Worm (Caenorhabditis elegans) whole organism, L1 larva: ENCODE results near the gene F53B1.8.

Source experiments
- C04F5.9 ChIP-seq: sonication (generic microtip); optimal IDR thresholded peaks from 2 replicates; lab custom pipeline; 2016; ENCODE audit warnings: missing genetic modification characterization, missing compliant biosample characterization
- C34B4.2 ChIP-seq: sonication (generic microtip); optimal IDR thresholded peaks from 2 replicates; lab custom pipeline; 2017; ENCODE audit warnings: mild to moderate bottlenecking, missing genetic modification characterization, missing compliant biosample characterization
- F16B12.6 ChIP-seq: fragments of 150-350 bp; optimal IDR thresholded peaks from 2 replicates; lab custom pipeline; 2014; ENCODE audit warnings: missing biosample characterization, missing genetic modification characterization
- alr-1 ChIP-seq: fragments of 200-800 bp; sonication (Bioruptor generic); optimal IDR thresholded peaks from 2 replicates; lab custom pipeline; 2018; ENCODE audit warnings: borderline replicate concordance, mild to moderate bottlenecking, missing genetic modification characterization, missing compliant biosample characterization
- aly-2 ChIP-seq: fragments of 150-350 bp; optimal IDR thresholded peaks from 2 replicates; lab custom pipeline; 2014; ENCODE audit warnings: missing biosample characterization, missing genetic modification characterization
- ama-1 ChIP-seq: fragments of 150-350 bp; optimal IDR thresholded peaks from 2 replicates; lab custom pipeline; 2014
- blmp-1 ChIP-seq: fragments of 150-350 bp; optimal IDR thresholded peaks from 2 replicates; lab custom pipeline; 2014; ENCODE audit warnings: missing biosample characterization, missing genetic modification characterization
- ceh-82 ChIP-seq, 3 experiments: fragments of 150-350 bp in 1 of 3; sonication (generic microtip) in 2 of 3; optimal IDR thresholded peaks; 2 replicates each; lab custom pipeline; 2014 to 2017; ENCODE audit warnings: missing biosample characterization in 3 of 3, missing genetic modification characterization in 3 of 3
- ceh-90 ChIP-seq: sonication (generic microtip); optimal IDR thresholded peaks from 2 replicates; lab custom pipeline; 2016; ENCODE audit warnings: missing genetic modification characterization, missing compliant biosample characterization
- ces-1 ChIP-seq: fragments of 150-350 bp; optimal IDR thresholded peaks from 2 replicates; lab custom pipeline; 2014; ENCODE audit warnings: missing biosample characterization, missing genetic modification reagents, missing genetic modification characterization
- dpl-1 ChIP-seq, 3 experiments: fragments of 150-350 bp in 2 of 3; sonication (generic microtip) in 1 of 3; optimal IDR thresholded peaks; 2 replicates each; lab custom pipeline; 2014 to 2017; ENCODE audit warnings: missing biosample characterization in 3 of 3, missing genetic modification characterization in 3 of 3, missing genetic modification reagents in 3 of 3
- egl-13 ChIP-seq: sonication (generic microtip); optimal IDR thresholded peaks from 2 replicates; lab custom pipeline; 2016; ENCODE audit warnings: missing genotype, missing genetic modification reagents, missing genetic modification characterization, missing compliant biosample characterization
- elt-3 ChIP-seq, 6 experiments: fragments of 150-350 bp in 1 of 6; sonication (generic microtip); optimal IDR thresholded peaks; 2 replicates each; lab custom pipeline; 2017 to 2018; ENCODE audit warnings: missing biosample characterization in 6 of 6, missing genetic modification characterization in 6 of 6, inconsistent platforms in 1 of 6
- fkh-4 ChIP-seq: sonication (generic microtip); optimal IDR thresholded peaks from 2 replicates; lab custom pipeline; 2016; ENCODE audit warnings: missing compliant biosample characterization, missing genetic modification characterization, borderline replicate concordance
- fkh-8 ChIP-seq: sonication (generic microtip); optimal IDR thresholded peaks from 2 replicates; lab custom pipeline; 2016; ENCODE audit warnings: mild to moderate bottlenecking, missing genetic modification characterization, missing compliant biosample characterization
- fos-1 ChIP-seq: fragments of 150-350 bp; optimal IDR thresholded peaks from 2 replicates; lab custom pipeline; 2014; ENCODE audit warnings: missing biosample characterization, missing genetic modification characterization
- grh-1 ChIP-seq: fragments of 200-800 bp; sonication (Bioruptor generic); IDR thresholded peaks from 2 replicates; pipeline ENCODE4 v1.3.6; 2022; ENCODE audit warnings: missing genetic modification reagents, missing genetic modification characterization, missing compliant biosample characterization
- hlh-4 ChIP-seq: sonication (generic microtip); optimal IDR thresholded peaks from 2 replicates; lab custom pipeline; 2016; ENCODE audit warnings: mild to moderate bottlenecking, missing genetic modification characterization, missing compliant biosample characterization
- irx-1 ChIP-seq: sonication (generic microtip); optimal IDR thresholded peaks from 2 replicates; lab custom pipeline; 2016; ENCODE audit warnings: missing genetic modification characterization, missing compliant biosample characterization
- jun-1 ChIP-seq: fragments of 150-350 bp; optimal IDR thresholded peaks from 2 replicates; lab custom pipeline; 2014; ENCODE audit warnings: missing biosample characterization, missing genetic modification reagents, missing genetic modification characterization
- lin-14 ChIP-seq: fragments of 200-800 bp; sonication (Bioruptor generic); optimal IDR thresholded peaks from 2 replicates; lab custom pipeline; 2018; ENCODE audit warnings: mild to moderate bottlenecking, missing genetic modification characterization, moderate library complexity, missing compliant biosample characterization
- lin-15B ChIP-seq: fragments of 150-350 bp; sonication (generic microtip); optimal IDR thresholded peaks from 3 replicates; lab custom pipeline; 2014; ENCODE audit warnings: missing biosample characterization, missing genetic modification characterization
- lin-39 ChIP-seq: fragments of 150-350 bp; optimal IDR thresholded peaks from 2 replicates; lab custom pipeline; 2014; ENCODE audit warnings: missing biosample characterization, missing genetic modification reagents, missing genetic modification characterization
- mab-9 ChIP-seq: fragments of 200-800 bp; sonication (Bioruptor generic); IDR thresholded peaks from 2 replicates; pipeline ENCODE4 v1.3.6; 2022; ENCODE audit warnings: missing genetic modification reagents, missing genetic modification characterization, missing compliant biosample characterization
- mdl-1 ChIP-seq, 2 experiments: fragments of 150-350 bp; optimal IDR thresholded peaks; 2 replicates each; lab custom pipeline; 2014 to 2017; ENCODE audit warnings: missing biosample characterization in 2 of 2, missing genetic modification characterization in 2 of 2, inconsistent platforms in 1 of 2
- mep-1 ChIP-seq: fragments of 150-350 bp; optimal IDR thresholded peaks from 2 replicates; lab custom pipeline; 2014; ENCODE audit warnings: missing biosample characterization, missing genetic modification characterization
- nhr-12 ChIP-seq: sonication (generic microtip); optimal IDR thresholded peaks from 2 replicates; lab custom pipeline; 2017; ENCODE audit warnings: missing biosample characterization, missing genetic modification characterization
- nhr-19 ChIP-seq: fragments of 200-800 bp; sonication (Bioruptor generic); conservative IDR thresholded peaks from 2 replicates; pipeline ENCODE4 v1.3.6; 2022; ENCODE audit warnings: missing genetic modification characterization, missing compliant biosample characterization
- nhr-28 ChIP-seq: fragments of 150-350 bp; optimal IDR thresholded peaks from 2 replicates; lab custom pipeline; 2014; ENCODE audit warnings: missing biosample characterization, missing genetic modification characterization
- nhr-47 ChIP-seq: sonication (generic microtip); optimal IDR thresholded peaks from 2 replicates; lab custom pipeline; 2016; ENCODE audit warnings: mild to moderate bottlenecking, missing genetic modification characterization, moderate library complexity, missing compliant biosample characterization
- nhr-76 ChIP-seq: sonication (generic microtip); optimal IDR thresholded peaks from 2 replicates; lab custom pipeline; 2017; ENCODE audit warnings: missing biosample characterization, missing genetic modification characterization
- nhr-84 ChIP-seq: sonication (generic microtip); optimal IDR thresholded peaks from 2 replicates; lab custom pipeline; 2017; ENCODE audit warnings: missing biosample characterization, missing genetic modification characterization
- nhr-90 ChIP-seq: sonication (generic microtip); optimal IDR thresholded peaks from 2 replicates; lab custom pipeline; 2016; ENCODE audit warnings: mild to moderate bottlenecking, missing genetic modification characterization, missing compliant biosample characterization; ENCODE audit not compliant: poor library complexity
- pax-3 ChIP-seq: fragments of 200-800 bp; sonication (Bioruptor generic); optimal IDR thresholded peaks from 2 replicates; lab custom pipeline; 2018; ENCODE audit warnings: mild to moderate bottlenecking, missing genetic modification characterization, moderate library complexity, missing compliant biosample characterization
- pqm-1 ChIP-seq: sonication (generic microtip); optimal IDR thresholded peaks from 3 replicates; lab custom pipeline; 2017; ENCODE audit warnings: missing biosample characterization, missing genetic modification characterization
- rnt-1 ChIP-seq: sonication (generic microtip); optimal IDR thresholded peaks from 2 replicates; lab custom pipeline; 2016; ENCODE audit warnings: mild to moderate bottlenecking, missing genetic modification characterization, moderate library complexity, missing compliant biosample characterization
- skn-1 ChIP-seq: fragments of 150-350 bp; optimal IDR thresholded peaks from 2 replicates; lab custom pipeline; 2014; ENCODE audit warnings: missing biosample characterization, missing genetic modification characterization
- snpc-4 ChIP-seq: fragments of 150-350 bp; optimal IDR thresholded peaks from 2 replicates; lab custom pipeline; 2014; ENCODE audit warnings: missing biosample characterization, missing genetic modification characterization
- sox-4 ChIP-seq: sonication (generic microtip); optimal IDR thresholded peaks from 2 replicates; lab custom pipeline; 2016; ENCODE audit warnings: missing genetic modification characterization, missing compliant biosample characterization
- sptf-1 ChIP-seq: fragments of 150-350 bp; optimal IDR thresholded peaks from 2 replicates; lab custom pipeline; 2014; ENCODE audit warnings: missing biosample characterization, missing genetic modification characterization
- swsn-7 ChIP-seq: sonication (generic microtip); optimal IDR thresholded peaks from 2 replicates; lab custom pipeline; 2016; ENCODE audit warnings: missing genetic modification characterization, missing compliant biosample characterization
- unc-86 ChIP-seq: sonication (generic microtip); optimal IDR thresholded peaks from 2 replicates; lab custom pipeline; 2016; ENCODE audit warnings: missing genetic modification characterization, missing compliant biosample characterization
- unc-98 ChIP-seq: fragments of 200-800 bp; sonication (Bioruptor generic); IDR thresholded peaks from 2 replicates; pipeline ENCODE4 v1.3.6; 2022; ENCODE audit warnings: missing genetic modification characterization, missing compliant biosample characterization
- vab-15 ChIP-seq: sonication (generic microtip); optimal IDR thresholded peaks from 2 replicates; lab custom pipeline; 2017; ENCODE audit warnings: missing genotype, mild to moderate bottlenecking, missing genetic modification characterization, missing compliant biosample characterization
- xbp-1 ChIP-seq: sonication (generic microtip); optimal IDR thresholded peaks from 2 replicates; lab custom pipeline; 2016; ENCODE audit warnings: missing genetic modification characterization, missing compliant biosample characterization
- ztf-11 ChIP-seq, 2 experiments: sonication (generic microtip); optimal IDR thresholded peaks; 2 replicates each; lab custom pipeline; 2016 to 2017; ENCODE audit warnings: missing genetic modification characterization in 2 of 2, missing biosample characterization in 1 of 2, missing compliant biosample characterization in 1 of 2
- ztf-4 ChIP-seq: fragments of 150-350 bp; optimal IDR thresholded peaks from 2 replicates; lab custom pipeline; 2014; ENCODE audit warnings: missing biosample characterization, missing genetic modification characterization

F53B1.8 gene

ce11 chrX:2075169-2075568 is 54.9 kb downstream of the F53B1.8 start (continued):
- no peak for TF ChIP-seq grh-1 (GFP tag; lab: Robert Waterston, UW)
- TF ChIP-seq ama-1 (lab: Kevin White, UChicago), result no peak
- no peak for TF ChIP-seq ceh-90
- no peak for TF ChIP-seq sptf-1 (tag; lab: Kevin White, UChicago)
- TF ChIP-seq sox-4 (tag; lab: Kevin White, UChicago), result peak; percentile 2
- TF ChIP-seq blmp-1 (tag; lab: Kevin White, UChicago), result no peak
- TF ChIP-seq mdl-1 (tag; optimal IDR thresholded peaks at IDR 0.05; lab: Kevin White, UChicago), result no peak
- no peak for TF ChIP-seq snpc-4 (tag; lab: Kevin White, UChicago)
- no peak for TF ChIP-seq egl-13 (tag; lab: Kevin White, UChicago)
- no peak for TF ChIP-seq aly-2 (tag; lab: Kevin White, UChicago)
- no peak for TF ChIP-seq F16B12.6 (tag; lab: Kevin White, UChicago)
- no peak for TF ChIP-seq nhr-12 (tag; lab: Kevin White, UChicago)
- TF ChIP-seq lin-15B (tag; lab: Kevin White, UChicago), result no peak
- no peak for TF ChIP-seq fkh-4
- no peak for TF ChIP-seq lin-39 (tag; lab: Kevin White, UChicago)
- no peak for TF ChIP-seq pqm-1 (tag; lab: Kevin White, UChicago)
- TF ChIP-seq irx-1 (tag; lab: Kevin White, UChicago), result peak; percentile 1
- peak; percentile 27 for TF ChIP-seq nhr-90 (tag; lab: Kevin White, UChicago)
- TF ChIP-seq mab-9 (GFP tag; lab: Robert Waterston, UW), result no peak
- TF ChIP-seq nhr-19, result peak; percentile 34; the same call in 1 of the 2 replicates
- no peak for TF ChIP-seq dpl-1 (GFP tag; optimal IDR thresholded peaks at IDR 0.05; lab: Kevin White, UChicago)
- no peak for TF ChIP-seq nhr-84
- peak; percentile 5 for TF ChIP-seq nhr-47 (tag; lab: Kevin White, UChicago)
- no peak for TF ChIP-seq fos-1 (tag; lab: Kevin White, UChicago)
- no peak for TF ChIP-seq ceh-82 (tag; optimal IDR thresholded peaks at IDR 0.05; lab: Kevin White, UChicago)
- TF ChIP-seq lin-14 (GFP tag; lab: Kevin White, UChicago), result peak; percentile 72
- no peak for TF ChIP-seq alr-1
- TF ChIP-seq hlh-4 (tag; lab: Kevin White, UChicago), result no peak
- TF ChIP-seq vab-15 (tag; lab: Kevin White, UChicago), result no peak
- TF ChIP-seq skn-1, result no peak
- no peak for TF ChIP-seq ces-1 (GFP tag; lab: Kevin White, UChicago)
- no peak for TF ChIP-seq nhr-28
- TF ChIP-seq C04F5.9 (tag; lab: Kevin White, UChicago), result no peak
- no peak for TF ChIP-seq C34B4.2
- TF ChIP-seq jun-1 (tag; lab: Kevin White, UChicago), result no peak
- TF ChIP-seq nhr-76 (tag; lab: Kevin White, UChicago), result no peak
- peak; percentile 50 for TF ChIP-seq mep-1 (tag; lab: Kevin White, UChicago)
- no peak for TF ChIP-seq ztf-4 (tag; lab: Kevin White, UChicago)
- no peak for TF ChIP-seq pax-3 (tag; lab: Kevin White, UChicago)
- peak in 1 of 6 experiments; percentile 43 for TF ChIP-seq elt-3 (tag; optimal IDR thresholded peaks at IDR 0.05; lab: Kevin White, UChicago)
- no peak for TF ChIP-seq swsn-7 (tag; lab: Kevin White, UChicago)
- TF ChIP-seq xbp-1 (tag; lab: Kevin White, UChicago), result no peak
- TF ChIP-seq unc-98 (GFP tag; lab: Robert Waterston, UW), result no peak
- no peak for TF ChIP-seq unc-86
- TF ChIP-seq rnt-1 (tag; lab: Kevin White, UChicago), result no peak
- no peak for TF ChIP-seq ztf-11 (tag; optimal IDR thresholded peaks at IDR 0.05; lab: Kevin White, UChicago)
- no peak for TF ChIP-seq fkh-8 (tag; lab: Kevin White, UChicago)
